Worm (Caenorhabditis elegans) whole organism, L1 larva: Measurements from ENCODE around the gene F13B12.3.

Source experiments
- C04F5.9 ChIP-seq: sonication (generic microtip); optimal IDR thresholded peaks from 2 replicates; lab custom pipeline; 2016; ENCODE audit warnings: missing genetic modification characterization, missing compliant biosample characterization
- C16A3.4 ChIP-seq: fragments of 150-350 bp; optimal IDR thresholded peaks from 2 replicates; lab custom pipeline; 2014; ENCODE audit warnings: missing biosample characterization, missing genetic modification characterization
- Y116A8C.19 ChIP-seq: sonication (generic microtip); optimal IDR thresholded peaks from 2 replicates; lab custom pipeline; 2016; ENCODE audit warnings: missing compliant biosample characterization, missing genetic modification characterization, borderline replicate concordance
- aha-1 ChIP-seq: fragments of 150-350 bp; optimal IDR thresholded peaks from 2 replicates; lab custom pipeline; 2014; ENCODE audit warnings: missing biosample characterization, missing genetic modification characterization
- blmp-1 ChIP-seq: fragments of 150-350 bp; optimal IDR thresholded peaks from 2 replicates; lab custom pipeline; 2014; ENCODE audit warnings: missing biosample characterization, missing genetic modification characterization
- ceh-63 ChIP-seq: fragments of 200-800 bp; sonication (Bioruptor generic); optimal IDR thresholded peaks from 2 replicates; lab custom pipeline; 2018; ENCODE audit warnings: mild to moderate bottlenecking, missing genetic modification characterization, missing compliant biosample characterization
- ceh-8 ChIP-seq: fragments of 200-800 bp; sonication (Bioruptor generic); optimal IDR thresholded peaks from 2 replicates; lab custom pipeline; 2018; ENCODE audit warnings: mild to moderate bottlenecking, missing genetic modification characterization, moderate library complexity, missing compliant biosample characterization
- ceh-82 ChIP-seq, 3 experiments: fragments of 150-350 bp in 1 of 3; sonication (generic microtip) in 2 of 3; optimal IDR thresholded peaks; 2 replicates each; lab custom pipeline; 2014 to 2017; ENCODE audit warnings: missing biosample characterization in 3 of 3, missing genetic modification characterization in 3 of 3
- ceh-90 ChIP-seq: sonication (generic microtip); optimal IDR thresholded peaks from 2 replicates; lab custom pipeline; 2016; ENCODE audit warnings: missing genetic modification characterization, missing compliant biosample characterization
- dpl-1 ChIP-seq, 3 experiments: fragments of 150-350 bp in 2 of 3; sonication (generic microtip) in 1 of 3; optimal IDR thresholded peaks; 2 replicates each; lab custom pipeline; 2014 to 2017; ENCODE audit warnings: missing biosample characterization in 3 of 3, missing genetic modification characterization in 3 of 3, missing genetic modification reagents in 3 of 3
- dsc-1 ChIP-seq: sonication (generic microtip); optimal IDR thresholded peaks from 2 replicates; lab custom pipeline; 2016; ENCODE audit warnings: mild to moderate bottlenecking, missing genetic modification characterization, missing compliant biosample characterization
- efl-3 ChIP-seq: fragments of 200-800 bp; sonication (Bioruptor generic); optimal IDR thresholded peaks from 2 replicates; lab custom pipeline; 2018; ENCODE audit warnings: mild to moderate bottlenecking, missing genetic modification characterization, missing compliant biosample characterization
- egl-13 ChIP-seq: sonication (generic microtip); optimal IDR thresholded peaks from 2 replicates; lab custom pipeline; 2016; ENCODE audit warnings: missing genotype, missing genetic modification reagents, missing genetic modification characterization, missing compliant biosample characterization
- elt-2 ChIP-seq: sonication (generic microtip); optimal IDR thresholded peaks from 2 replicates; lab custom pipeline; 2016; ENCODE audit warnings: missing genetic modification characterization, mild to moderate bottlenecking, inconsistent platforms, missing compliant biosample characterization, missing genetic modification reagents
- ets-5 ChIP-seq: fragments of 200-800 bp; sonication (Bioruptor generic); IDR thresholded peaks from 2 replicates; pipeline ENCODE4 v1.3.6; 2022; ENCODE audit warnings: missing genetic modification characterization, missing compliant biosample characterization
- fkh-10 ChIP-seq: sonication (generic microtip); optimal IDR thresholded peaks from 2 replicates; lab custom pipeline; 2017; ENCODE audit warnings: missing biosample characterization, missing genetic modification reagents, missing genetic modification characterization
- fkh-4 ChIP-seq: sonication (generic microtip); optimal IDR thresholded peaks from 2 replicates; lab custom pipeline; 2016; ENCODE audit warnings: missing compliant biosample characterization, missing genetic modification characterization, borderline replicate concordance
- grh-1 ChIP-seq: fragments of 200-800 bp; sonication (Bioruptor generic); IDR thresholded peaks from 2 replicates; pipeline ENCODE4 v1.3.6; 2022; ENCODE audit warnings: missing genetic modification reagents, missing genetic modification characterization, missing compliant biosample characterization
- hlh-4 ChIP-seq: sonication (generic microtip); optimal IDR thresholded peaks from 2 replicates; lab custom pipeline; 2016; ENCODE audit warnings: mild to moderate bottlenecking, missing genetic modification characterization, missing compliant biosample characterization
- hpl-2 ChIP-seq: fragments of 150-350 bp; optimal IDR thresholded peaks from 2 replicates; lab custom pipeline; 2014; ENCODE audit warnings: missing biosample characterization, missing genetic modification reagents, missing genetic modification characterization
- irx-1 ChIP-seq: sonication (generic microtip); optimal IDR thresholded peaks from 2 replicates; lab custom pipeline; 2016; ENCODE audit warnings: missing genetic modification characterization, missing compliant biosample characterization
- isw-1 ChIP-seq: fragments of 200-800 bp; sonication (Bioruptor generic); IDR thresholded peaks from 2 replicates; pipeline ENCODE4 v1.3.6; 2022; ENCODE audit warnings: missing genetic modification characterization, missing compliant biosample characterization
- jun-1 ChIP-seq: fragments of 150-350 bp; optimal IDR thresholded peaks from 2 replicates; lab custom pipeline; 2014; ENCODE audit warnings: missing biosample characterization, missing genetic modification reagents, missing genetic modification characterization
- lin-14 ChIP-seq: fragments of 200-800 bp; sonication (Bioruptor generic); optimal IDR thresholded peaks from 2 replicates; lab custom pipeline; 2018; ENCODE audit warnings: mild to moderate bottlenecking, missing genetic modification characterization, moderate library complexity, missing compliant biosample characterization
- lin-35 ChIP-seq, 2 experiments: fragments of 150-350 bp; optimal IDR thresholded peaks; 2 replicates each; lab custom pipeline; 2014; ENCODE audit warnings: missing biosample characterization in 2 of 2, missing genetic modification characterization in 2 of 2, missing genetic modification reagents in 2 of 2
- lir-3 ChIP-seq: sonication (generic microtip); optimal IDR thresholded peaks from 2 replicates; lab custom pipeline; 2016; ENCODE audit warnings: mild to moderate bottlenecking, missing genetic modification characterization, moderate library complexity, missing compliant biosample characterization; ENCODE audit not compliant: poor library complexity
- lsy-2 ChIP-seq, 2 experiments: fragments of 150-350 bp; optimal IDR thresholded peaks; 2 replicates each; lab custom pipeline; 2014; ENCODE audit warnings: missing biosample characterization in 2 of 2, missing genetic modification characterization in 2 of 2
- mdl-1 ChIP-seq, 2 experiments: fragments of 150-350 bp; optimal IDR thresholded peaks; 2 replicates each; lab custom pipeline; 2014 to 2017; ENCODE audit warnings: missing biosample characterization in 2 of 2, missing genetic modification characterization in 2 of 2, inconsistent platforms in 1 of 2
- mef-2 ChIP-seq: fragments of 150-350 bp; optimal IDR thresholded peaks from 2 replicates; lab custom pipeline; 2014; ENCODE audit warnings: missing biosample characterization, missing genetic modification characterization
- mep-1 ChIP-seq: fragments of 150-350 bp; optimal IDR thresholded peaks from 2 replicates; lab custom pipeline; 2014; ENCODE audit warnings: missing biosample characterization, missing genetic modification characterization
- nhr-11 ChIP-seq: fragments of 150-350 bp; optimal IDR thresholded peaks from 2 replicates; lab custom pipeline; 2014; ENCODE audit warnings: missing biosample characterization, missing genetic modification characterization
- nhr-28 ChIP-seq: fragments of 150-350 bp; optimal IDR thresholded peaks from 2 replicates; lab custom pipeline; 2014; ENCODE audit warnings: missing biosample characterization, missing genetic modification characterization
- nhr-84 ChIP-seq: sonication (generic microtip); optimal IDR thresholded peaks from 2 replicates; lab custom pipeline; 2017; ENCODE audit warnings: missing biosample characterization, missing genetic modification characterization
- nhr-85 ChIP-seq: sonication (generic microtip); peaks from one replicate; lab custom pipeline; 2016; ENCODE audit warnings: missing genetic modification characterization, inconsistent platforms, missing compliant biosample characterization
- nhr-90 ChIP-seq: sonication (generic microtip); optimal IDR thresholded peaks from 2 replicates; lab custom pipeline; 2016; ENCODE audit warnings: mild to moderate bottlenecking, missing genetic modification characterization, missing compliant biosample characterization; ENCODE audit not compliant: poor library complexity
- pqm-1 ChIP-seq: sonication (generic microtip); optimal IDR thresholded peaks from 3 replicates; lab custom pipeline; 2017; ENCODE audit warnings: missing biosample characterization, missing genetic modification characterization
- rnt-1 ChIP-seq: sonication (generic microtip); optimal IDR thresholded peaks from 2 replicates; lab custom pipeline; 2016; ENCODE audit warnings: mild to moderate bottlenecking, missing genetic modification characterization, moderate library complexity, missing compliant biosample characterization
- snu-23 ChIP-seq: sonication (generic microtip); optimal IDR thresholded peaks from 2 replicates; lab custom pipeline; 2016; ENCODE audit warnings: missing genetic modification characterization, missing compliant biosample characterization
- sox-4 ChIP-seq: sonication (generic microtip); optimal IDR thresholded peaks from 2 replicates; lab custom pipeline; 2016; ENCODE audit warnings: missing genetic modification characterization, missing compliant biosample characterization
- tbx-2 ChIP-seq: sonication (generic microtip); optimal IDR thresholded peaks from 2 replicates; lab custom pipeline; 2016; ENCODE audit warnings: missing genetic modification characterization, missing compliant biosample characterization
- tlp-1 ChIP-seq: fragments of 150-350 bp; optimal IDR thresholded peaks from 2 replicates; lab custom pipeline; 2014; ENCODE audit warnings: missing biosample characterization, missing genetic modification characterization

Gene F13B12.3

ce11 chrIV:10419896-10420295 lies 19.0 kb upstream of the F13B12.3 start:
- TF ChIP-seq snu-23 (GFP tag; lab: Kevin White, UChicago) (no peak), rnt-1 (tag; lab: Kevin White, UChicago) (peak; percentile 4)

- TF ChIP-seq isw-1 (GFP tag; lab: Robert Waterston, UW), result no peak
- TF ChIP-seq Y116A8C.19 (tag; lab: Kevin White, UChicago), result no peak
- peak; percentile 15 for TF ChIP-seq mep-1 (tag; lab: Kevin White, UChicago)
- TF ChIP-seq elt-2 (tag; lab: Kevin White, UChicago), result peak; percentile 2
- TF ChIP-seq jun-1, result no peak
- peak in 1 of 2 experiments; percentile 21 for TF ChIP-seq lin-35 (GFP tag; optimal IDR thresholded peaks at IDR 0.05; lab: Kevin White, UChicago)
Observed at ce11 chrIV:10420440-10420839, 18.5 kb upstream of the F13B12.3 start.

- TF ChIP-seq ceh-8 (GFP tag; lab: Kevin White, UChicago) (no peak), fkh-10 (GFP tag; lab: Kevin White, UChicago) (no peak), mep-1 (tag; lab: Kevin White, UChicago) (no peak), jun-1 (no peak), rnt-1 (tag; lab: Kevin White, UChicago) (peak; percentile 15), nhr-28 (tag; lab: Kevin White, UChicago) (no peak), lin-14 (GFP tag; lab: Kevin White, UChicago) (peak; percentile 51), ceh-63 (GFP tag; lab: Kevin White, UChicago) (no peak), grh-1 (GFP tag; lab: Robert Waterston, UW) (no peak), lir-3 (tag; lab: Kevin White, UChicago) (no peak), dsc-1 (tag; lab: Kevin White, UChicago) (no peak), nhr-11 (tag; lab: Kevin White, UChicago) (no peak), blmp-1 (peak; percentile 61), C16A3.4 (tag; lab: Kevin White, UChicago) (no peak), ceh-82 (tag; optimal IDR thresholded peaks at IDR 0.05; lab: Kevin White, UChicago) (no peak), aha-1 (tag; lab: Kevin White, UChicago) (no peak), mef-2 (tag; lab: Kevin White, UChicago) (no peak), lsy-2 (tag; optimal IDR thresholded peaks at IDR 0.05; lab: Kevin White, UChicago) (no peak), sox-4 (tag; lab: Kevin White, UChicago) (no peak), ets-5 (GFP tag; lab: Robert Waterston, UW) (no peak), ceh-90 (no peak), pqm-1 (no peak), hpl-2 (GFP tag; lab: Kevin White, UChicago) (no peak), snu-23 (GFP tag; lab: Kevin White, UChicago) (peak; percentile 28), C04F5.9 (no peak), hlh-4 (tag; lab: Kevin White, UChicago) (no peak), nhr-84 (no peak), tlp-1 (no peak), Y116A8C.19 (tag; lab: Kevin White, UChicago) (no peak), irx-1 (tag; lab: Kevin White, UChicago) (no peak), nhr-85 (tag; lab: Kevin White, UChicago) (peak; percentile 36), tbx-2 (tag; lab: Kevin White, UChicago) (no peak), fkh-4 (tag; lab: Kevin White, UChicago) (no peak), nhr-90 (tag; lab: Kevin White, UChicago) (no peak), efl-3 (GFP tag; lab: Kevin White, UChicago) (no peak), mdl-1 (tag; optimal IDR thresholded peaks at IDR 0.05; lab: Kevin White, UChicago) (no peak), egl-13 (tag; lab: Kevin White, UChicago) (no peak), dpl-1 (GFP tag; optimal IDR thresholded peaks at IDR 0.05; lab: Kevin White, UChicago) (no peak)
Observed at ce11 chrIV:10421256-10421655, 17.7 kb upstream of the F13B12.3 start.
